Fruit fly (Drosophila melanogaster) S2 (cell line): ENCODE results near the gene Alg10.

Experiments used
- CG8478 ChIP-seq: fragments of >200 bp; optimal IDR thresholded peaks from 2 replicates; lab custom pipeline; 2018
- CTCF ChIP-seq, 2 experiments: fragments of >200 bp; optimal IDR thresholded peaks; 2 replicates each; lab custom pipeline; 2018

dm6 chr3L:11214406-11215243 is 49.9 kb downstream of the Alg10 start, which contains the start of gene CG42671:
- TF ChIP-seq CTCF (optimal IDR thresholded peaks at IDR 0.05; lab: Kevin White, UChicago), result no peak
- no peak for TF ChIP-seq CG8478
